Worm (Caenorhabditis elegans): ENCODE results near the gene pup-2.

- TF ChIP-seq him-1 (tag; optimal IDR thresholded peaks at IDR 0.05) = peak; percentile 17
- no peak for TF ChIP-seq lin-35 (GFP tag; optimal IDR thresholded peaks at IDR 0.05)
- TF ChIP-seq pbrm-1 (GFP tag; IDR thresholded peaks at IDR 0.05) = no peak
- TF ChIP-seq sdz-38 (tag; optimal IDR thresholded peaks at IDR 0.05) = no peak
- TF ChIP-seq ztf-26 (tag; optimal IDR thresholded peaks at IDR 0.05) = no peak
- no peak for TF ChIP-seq ama-1 (optimal IDR thresholded peaks at IDR 0.05)
- no peak for TF ChIP-seq ama-1 (GFP tag; optimal IDR thresholded peaks at IDR 0.05)
- no peak for TF ChIP-seq ztf-18 (tag; optimal IDR thresholded peaks at IDR 0.05)
- TF ChIP-seq mxl-1 (tag; optimal IDR thresholded peaks at IDR 0.05) = no peak
Measured at ce11 chrIII:5181217-5181616, 4.5 kb upstream of the pup-2 start.

Data from whole organism, young adult.